Fruit fly (Drosophila melanogaster) whole organism, prepupa: ENCODE data around the gene rho-4.

ENCODE experiments used
- CG10631 ChIP-seq: fragments of 200-800 bp; sonication (Bioruptor generic); optimal IDR thresholded peaks from 2 replicates; lab custom pipeline; 2016; ENCODE audit warnings: missing biosample characterization, missing genetic modification characterization
- CG10669 ChIP-seq: fragments of 200-800 bp; sonication (Bioruptor generic); optimal IDR thresholded peaks from 3 replicates; lab custom pipeline; 2018; ENCODE audit warnings: missing biosample characterization, mild to moderate bottlenecking, missing genetic modification characterization, moderate library complexity
- CG11294 ChIP-seq: fragments of 200-800 bp; sonication (Bioruptor generic); IDR thresholded peaks from 2 replicates; pipeline ENCODE4 v1.3.6; 2022; ENCODE audit warnings: missing biosample characterization, missing genetic modification characterization
- CG11762 ChIP-seq: fragments of 200-800 bp; sonication (Bioruptor generic); optimal IDR thresholded peaks from 3 replicates; lab custom pipeline; 2016; ENCODE audit warnings: missing biosample characterization, missing genetic modification characterization; ENCODE audit not compliant: insufficient read depth
- CG15336 ChIP-seq: fragments of 200-800 bp; sonication (Bioruptor generic); IDR thresholded peaks from 2 replicates; pipeline ENCODE4 v1.3.6; 2022; ENCODE audit warnings: missing biosample characterization, missing genetic modification characterization
- CG1621 ChIP-seq: fragments of 200-800 bp; sonication (Bioruptor generic); optimal IDR thresholded peaks from 3 replicates; lab custom pipeline; 2018; ENCODE audit warnings: missing biosample characterization, mild to moderate bottlenecking, missing genetic modification characterization
- CG16779 ChIP-seq: fragments of 200-800 bp; sonication (Bioruptor generic); optimal IDR thresholded peaks from 3 replicates; lab custom pipeline; 2017; ENCODE audit warnings: missing biosample characterization, mild to moderate bottlenecking, missing genetic modification characterization
- CG3032 ChIP-seq: fragments of 200-800 bp; optimal IDR thresholded peaks from 2 replicates; lab custom pipeline; 2019; ENCODE audit warnings: missing biosample characterization, mild to moderate bottlenecking, missing genetic modification characterization, moderate library complexity
- CG31627 ChIP-seq: fragments of 200-800 bp; sonication (Bioruptor generic); optimal IDR thresholded peaks from 3 replicates; lab custom pipeline; 2016; ENCODE audit warnings: missing biosample characterization, missing genetic modification characterization
- CG34406 ChIP-seq: fragments of 200-800 bp; sonication (Bioruptor generic); optimal IDR thresholded peaks from 3 replicates; lab custom pipeline; 2016; ENCODE audit warnings: missing biosample characterization, missing genetic modification characterization
- CG3919 ChIP-seq: fragments of 200-800 bp; sonication (Bioruptor generic); optimal IDR thresholded peaks from 3 replicates; lab custom pipeline; 2016; ENCODE audit warnings: missing biosample characterization, missing genetic modification characterization
- CG4318 ChIP-seq: fragments of 200-800 bp; sonication (Bioruptor generic); optimal IDR thresholded peaks from 3 replicates; lab custom pipeline; 2017; ENCODE audit warnings: missing biosample characterization, mild to moderate bottlenecking, missing genetic modification characterization
- CG6276 ChIP-seq: fragments of 200-800 bp; sonication (Bioruptor generic); optimal IDR thresholded peaks from 2 replicates; lab custom pipeline; 2017; ENCODE audit warnings: missing biosample characterization, mild to moderate bottlenecking, missing genetic modification characterization
- CG6792 ChIP-seq: fragments of 200-800 bp; sonication (Bioruptor generic); optimal IDR thresholded peaks from 3 replicates; lab custom pipeline; 2016; ENCODE audit warnings: missing biosample characterization, missing genetic modification characterization
- CG6808 ChIP-seq: fragments of 200-800 bp; sonication (Bioruptor generic); optimal IDR thresholded peaks from 3 replicates; lab custom pipeline; 2017; ENCODE audit warnings: missing biosample characterization, missing genetic modification characterization, mild to moderate bottlenecking, moderate library complexity, missing genetic modification reagents
- CG7368 ChIP-seq: fragments of 200-800 bp; sonication (Bioruptor generic); optimal IDR thresholded peaks from 3 replicates; lab custom pipeline; 2016; ENCODE audit warnings: missing biosample characterization, missing genetic modification characterization
- CG8119 ChIP-seq: fragments of 200-800 bp; sonication (Bioruptor generic); IDR thresholded peaks from 3 replicates; pipeline ENCODE4 v1.3.6; 2022; ENCODE audit warnings: missing biosample characterization, missing genetic modification characterization
- CG9139 ChIP-seq: fragments of 200-800 bp; sonication (Bioruptor generic); optimal IDR thresholded peaks from 3 replicates; lab custom pipeline; 2017; ENCODE audit warnings: missing biosample characterization, mild to moderate bottlenecking, missing genetic modification characterization
- Eip75B ChIP-seq: fragments of 200-800 bp; sonication (Bioruptor generic); optimal IDR thresholded peaks from 3 replicates; lab custom pipeline; 2016; ENCODE audit warnings: missing biosample characterization, missing genetic modification characterization
- Eip78C ChIP-seq: fragments of 200-800 bp; sonication (Bioruptor generic); peaks from one replicate; lab custom pipeline; 2016; ENCODE audit warnings: missing biosample characterization, missing genetic modification characterization
- Eip93F ChIP-seq: fragments of 200-800 bp; sonication (Bioruptor generic); optimal IDR thresholded peaks from 2 replicates; lab custom pipeline; 2016; ENCODE audit warnings: missing biosample characterization, mild to moderate bottlenecking, missing genetic modification characterization
- Ets21C ChIP-seq: fragments of 200-800 bp; sonication (Bioruptor generic); optimal IDR thresholded peaks from 3 replicates; lab custom pipeline; 2016; ENCODE audit warnings: missing biosample characterization, missing genetic modification characterization
- Gug ChIP-seq: fragments of 200-800 bp; sonication (Bioruptor generic); IDR thresholded peaks from 2 replicates; pipeline ENCODE4 v1.3.6; 2022; ENCODE audit warnings: missing biosample characterization, missing genetic modification characterization
- Hr39 ChIP-seq: fragments of 200-800 bp; sonication (Bioruptor generic); optimal IDR thresholded peaks from 2 replicates; lab custom pipeline; 2016; ENCODE audit warnings: missing biosample characterization, missing genetic modification characterization
- Hr4 ChIP-seq: fragments of 200-800 bp; sonication (Bioruptor generic); optimal IDR thresholded peaks from 3 replicates; lab custom pipeline; 2016; ENCODE audit warnings: missing biosample characterization, missing genetic modification characterization
- OdsH ChIP-seq: fragments of 200-800 bp; sonication (Bioruptor generic); optimal IDR thresholded peaks from 3 replicates; lab custom pipeline; 2016; ENCODE audit warnings: missing biosample characterization, missing genetic modification characterization
- Smox ChIP-seq: fragments of 200-800 bp; sonication (Bioruptor generic); optimal IDR thresholded peaks from 3 replicates; lab custom pipeline; 2016; ENCODE audit warnings: missing biosample characterization, missing genetic modification characterization
- Sox14 ChIP-seq: fragments of 200-800 bp; sonication (Bioruptor generic); optimal IDR thresholded peaks from 3 replicates; lab custom pipeline; 2016; ENCODE audit warnings: missing biosample characterization, missing genetic modification characterization
- achi ChIP-seq: fragments of 200-800 bp; sonication (Bioruptor generic); optimal IDR thresholded peaks from 3 replicates; lab custom pipeline; 2016; ENCODE audit warnings: missing biosample characterization, missing genetic modification characterization
- dsx ChIP-seq: fragments of 200-800 bp; optimal IDR thresholded peaks from 3 replicates; lab custom pipeline; 2019; ENCODE audit warnings: missing biosample characterization, mild to moderate bottlenecking, missing genetic modification characterization, moderate library complexity; ENCODE audit not compliant: poor library complexity, severe bottlenecking
- eg ChIP-seq: fragments of 200-800 bp; sonication (Bioruptor generic); IDR thresholded peaks from 3 replicates; pipeline ENCODE4 v1.3.6; 2022; ENCODE audit warnings: missing biosample characterization, missing genetic modification characterization
- fd59A ChIP-seq: fragments of 200-800 bp; sonication (Bioruptor generic); optimal IDR thresholded peaks from 2 replicates; lab custom pipeline; 2017; ENCODE audit warnings: missing biosample characterization, mild to moderate bottlenecking, missing genetic modification characterization, missing genetic modification reagents
- fd85E ChIP-seq: fragments of 200-800 bp; sonication (Bioruptor generic); optimal IDR thresholded peaks from 3 replicates; lab custom pipeline; 2016; ENCODE audit warnings: missing biosample characterization, missing genetic modification characterization
- fkh ChIP-seq: fragments of 200-800 bp; sonication (Bioruptor generic); optimal IDR thresholded peaks from 3 replicates; lab custom pipeline; 2017; ENCODE audit warnings: missing biosample characterization, mild to moderate bottlenecking, missing genetic modification characterization, moderate library complexity
- lz ChIP-seq: fragments of 200-800 bp; sonication (Bioruptor generic); optimal IDR thresholded peaks from 3 replicates; lab custom pipeline; 2016; ENCODE audit warnings: missing biosample characterization, missing genetic modification characterization
- net ChIP-seq: fragments of 200-800 bp; sonication (Bioruptor generic); optimal IDR thresholded peaks from 3 replicates; lab custom pipeline; 2016; ENCODE audit warnings: missing biosample characterization, missing genetic modification characterization
- pdm3 ChIP-seq: fragments of 200-800 bp; sonication (Bioruptor generic); optimal IDR thresholded peaks from 3 replicates; lab custom pipeline; 2016; ENCODE audit warnings: missing biosample characterization, missing genetic modification characterization
- salr ChIP-seq, 2 experiments: fragments of 200-800 bp; sonication (Bioruptor generic); optimal IDR thresholded peaks; 3 replicates each; lab custom pipeline; 2016 to 2018; ENCODE audit warnings: missing biosample characterization in 2 of 2, missing genetic modification characterization in 2 of 2, mild to moderate bottlenecking in 1 of 2
- spab ChIP-seq: fragments of 200-800 bp; sonication (Bioruptor generic); optimal IDR thresholded peaks from 2 replicates; lab custom pipeline; 2017; ENCODE audit warnings: missing biosample characterization, mild to moderate bottlenecking, missing genetic modification characterization, missing genetic modification reagents
- svp ChIP-seq: fragments of 200-800 bp; sonication (Bioruptor generic); peaks from one replicate; lab custom pipeline; 2016; ENCODE audit warnings: missing biosample characterization, missing genetic modification characterization
- topi ChIP-seq: fragments of 200-800 bp; sonication (Bioruptor generic); optimal IDR thresholded peaks from 3 replicates; lab custom pipeline; 2016; ENCODE audit warnings: missing biosample characterization, missing genetic modification characterization

The rho-4 gene

dm6 chrX:11559728-11560724, 39.6 kb upstream of the rho-4 start (continued):
- TF ChIP-seq Smox (GFP tag; lab: Kevin White, UChicago) (peak; percentile 61), CG34406 (GFP tag; lab: Kevin White, UChicago) (peak; percentile 88), CG1621 (tag; lab: Kevin White, UChicago) (peak; percentile 63), fd59A (peak; percentile 76), lz (GFP tag; lab: Kevin White, UChicago) (peak; percentile 64), CG10669 (peak; percentile 82), CG15336 (GFP tag; lab: Robert Waterston, UW) (peak; percentile 86), Eip78C (GFP tag; lab: Kevin White, UChicago) (peak; percentile 92), topi (GFP tag; lab: Kevin White, UChicago) (peak; percentile 69), achi (GFP tag; lab: Kevin White, UChicago) (peak; percentile 86), CG9139 (GFP tag; lab: Kevin White, UChicago) (peak; percentile 70), eg (GFP tag; lab: Robert Waterston, UW) (peak; percentile 79), CG6276 (GFP tag; lab: Kevin White, UChicago) (peak; percentile 87), CG3032 (tag; lab: Kevin White, UChicago) (peak; percentile 86), OdsH (GFP tag; lab: Kevin White, UChicago) (peak; percentile 85), Gug (peak; percentile 75), net (peak; percentile 87)

dm6 chrX:11561450-11562040, 38.1 kb upstream of the rho-4 start, which contains the start of gene PGRP-SA:
TSS of gene PGRP-SA (plus strand) at chrX:11561643.
- TF ChIP-seq CG10669 (peak; percentile 1), CG3919 (GFP tag; lab: Kevin White, UChicago) (no peak), Sox14 (GFP tag; lab: Kevin White, UChicago) (peak; percentile 33), svp (peak; percentile 66), CG10631 (GFP tag; lab: Kevin White, UChicago) (no peak), Eip78C (GFP tag; lab: Kevin White, UChicago) (peak; percentile 51), CG8119 (GFP tag; lab: Robert Waterston, UW) (0 out of 3 replicates have a peak, but pooled peaks have one; percentile 27)

dm6 chrX:11569956-11570695, 29.5 kb upstream of the rho-4 start, which contains the start of the genes Polr2A and CG11699:
TSS of gene Polr2A (minus strand) at chrX:11570326.
TSS of gene CG11699 (plus strand) at chrX:11570621.
- TF ChIP-seq CG34406 (GFP tag; lab: Kevin White, UChicago) (no peak), Sox14 (GFP tag; lab: Kevin White, UChicago) (peak; percentile 11), Hr39 (GFP tag; lab: Kevin White, UChicago) (no peak), Ets21C (no peak), OdsH (GFP tag; lab: Kevin White, UChicago) (no peak), pdm3 (GFP tag; lab: Kevin White, UChicago) (no peak), lz (GFP tag; lab: Kevin White, UChicago) (peak; percentile 5), Hr4 (GFP tag; lab: Kevin White, UChicago) (no peak), CG4318 (GFP tag; lab: Kevin White, UChicago) (no peak), fd85E (GFP tag; lab: Kevin White, UChicago) (no peak), Eip78C (GFP tag; lab: Kevin White, UChicago) (no peak), CG16779 (tag; lab: Kevin White, UChicago) (no peak), Eip93F (GFP tag; lab: Kevin White, UChicago) (no peak), Smox (GFP tag; lab: Kevin White, UChicago) (no peak), CG31627 (peak; percentile 10), CG3919 (GFP tag; lab: Kevin White, UChicago) (no peak), CG1621 (tag; lab: Kevin White, UChicago) (no peak), CG6808 (GFP tag; lab: Kevin White, UChicago) (peak; percentile 64), CG7368 (GFP tag; lab: Kevin White, UChicago) (no peak), Eip75B (no peak), salr (GFP tag; optimal IDR thresholded peaks at IDR 0.05; lab: Kevin White, UChicago) (no peak), CG3032 (tag; lab: Kevin White, UChicago) (peak; percentile 48), CG6792 (GFP tag; lab: Kevin White, UChicago) (no peak), CG11762 (GFP tag; lab: Kevin White, UChicago) (no peak), CG15336 (GFP tag; lab: Robert Waterston, UW) (peak; percentile 57), achi (GFP tag; lab: Kevin White, UChicago) (peak; percentile 38), CG9139 (GFP tag; lab: Kevin White, UChicago) (peak; percentile 2), fkh (GFP tag; lab: Kevin White, UChicago) (no peak), dsx (no peak), CG11294 (GFP tag; lab: Robert Waterston, UW) (no peak), spab (GFP tag; lab: Kevin White, UChicago) (no peak)
